Fruit fly (Drosophila melanogaster): Measurements from ENCODE around the gene CG12111.

The CG12111 gene

dm6 chrX:8573744-8574484 lies 3.2 kb upstream of the CG12111 start, which contains the start of gene CG12065 (continued):
- TF ChIP-seq MTF-1 (GFP tag; optimal IDR thresholded peaks at IDR 0.05; ENCODE audit: borderline replicate concordance) (peak; percentile 75), br (optimal IDR thresholded peaks at IDR 0.05) (no peak), mld (GFP tag; IDR thresholded peaks at IDR 0.05; ENCODE audit: partially characterized antibody) (no peak), CG34224 (GFP tag; IDR thresholded peaks at IDR 0.05; ENCODE audit: partially characterized antibody) (peak; percentile 18; the same call in 1 of the 3 replicates), Pdp1 (GFP tag; optimal IDR thresholded peaks at IDR 0.05) (peak in 1 of 2 experiments; percentile 26), hb (GFP tag; IDR thresholded peaks at IDR 0.05; ENCODE audit: partially characterized antibody) (no peak), CG18764 (GFP tag; optimal IDR thresholded peaks at IDR 0.05) (no peak), gcm (GFP tag; optimal IDR thresholded peaks at IDR 0.05) (peak; percentile 47), CG15011 (GFP tag; optimal IDR thresholded peaks at IDR 0.05) (peak; percentile 8), CG5180 (GFP tag; optimal IDR thresholded peaks at IDR 0.05) (peak; percentile 42), aop (GFP tag; IDR thresholded peaks at IDR 0.05) (no peak), CG6813 (GFP tag; optimal IDR thresholded peaks at IDR 0.05) (peak; percentile 69), CG15601 (tag; optimal IDR thresholded peaks at IDR 0.05) (peak; percentile 80), CG10543 (GFP tag; optimal IDR thresholded peaks at IDR 0.05) (peak; percentile 32), CG7357 (GFP tag; IDR thresholded peaks at IDR 0.05) (no peak), caup (GFP tag; optimal IDR thresholded peaks at IDR 0.05; ENCODE audit: severe bottlenecking) (peak; percentile 57), chinmo (GFP tag; IDR thresholded peaks at IDR 0.05; ENCODE audit: partially characterized antibody) (no peak), CG9797 (GFP tag; optimal IDR thresholded peaks at IDR 0.05) (peak; percentile 94), ham (GFP tag; IDR thresholded peaks at IDR 0.05) (no peak), CG14710 (tag; optimal IDR thresholded peaks at IDR 0.05) (peak; percentile 70), tin (GFP tag; optimal IDR thresholded peaks at IDR 0.05) (no peak), CG17612 (GFP tag; IDR thresholded peaks at IDR 0.05) (no peak), fd64A (GFP tag; optimal IDR thresholded peaks at IDR 0.05) (peak; percentile 80), CG15696 (tag; optimal IDR thresholded peaks at IDR 0.05) (peak; percentile 43), CG7987 (GFP tag; optimal IDR thresholded peaks at IDR 0.05) (peak; percentile 52), pita (GFP tag; optimal IDR thresholded peaks at IDR 0.05) (peak; percentile 42), zen (tag; optimal IDR thresholded peaks at IDR 0.05) (no peak), disco-r (GFP tag; optimal IDR thresholded peaks at IDR 0.05) (no peak), ranshi (GFP tag; IDR thresholded peaks at IDR 0.05) (peak; percentile 16; the same call in 1 of the 2 replicates), CG17385 (GFP tag; optimal IDR thresholded peaks at IDR 0.05) (no peak), Dbx (GFP tag; IDR thresholded peaks at IDR 0.05) (peak; percentile 10; the same call in 1 of the 3 replicates), Ets65A (GFP tag) (no peak), gt (GFP tag; IDR thresholded peaks at IDR 0.05) (no peak), crol (GFP tag; IDR thresholded peaks at IDR 0.05) (peak; percentile 32; the same call in 1 of the 2 replicates), stwl (tag; optimal IDR thresholded peaks at IDR 0.05) (peak; percentile 44), CoRest (tag; optimal IDR thresholded peaks at IDR 0.05) (peak; percentile 63), Usf (GFP tag; optimal IDR thresholded peaks at IDR 0.05) (no peak), dpn (GFP tag; optimal IDR thresholded peaks at IDR 0.05) (no peak), unpg (GFP tag; optimal IDR thresholded peaks at IDR 0.05) (peak; percentile 76), Myb (GFP tag; optimal IDR thresholded peaks at IDR 0.05) (peak; percentile 69), CG13424 (tag; optimal IDR thresholded peaks at IDR 0.05) (peak; percentile 65), CG4328 (GFP tag; optimal IDR thresholded peaks at IDR 0.05) (peak; percentile 70), CG11560 (tag; IDR thresholded peaks at IDR 0.05) (no peak), CG9215 (GFP tag; IDR thresholded peaks at IDR 0.05) (no peak), dati (GFP tag; IDR thresholded peaks at IDR 0.05) (no peak), CG14014 (GFP tag; IDR thresholded peaks at IDR 0.05) (peak; percentile 41; the same call in 1 of the 2 replicates), Lhr (GFP tag; optimal IDR thresholded peaks at IDR 0.05) (peak; percentile 90), lbe (GFP tag; optimal IDR thresholded peaks at IDR 0.05) (no peak)

Measured in whole organism, embryonic.